Worm (Caenorhabditis elegans): ENCODE results near the gene C09G5.14.

ce11 chrII:10684954-10685353, 38.0 kb downstream of the C09G5.14 start:
- no peak for TF ChIP-seq R02D3.7 (tag; optimal IDR thresholded peaks at IDR 0.05)
- TF ChIP-seq ama-1 (optimal IDR thresholded peaks at IDR 0.05): no peak
- TF ChIP-seq nhr-77 (tag; optimal IDR thresholded peaks at IDR 0.05): no peak
- no peak for TF ChIP-seq nhr-237 (tag; optimal IDR thresholded peaks at IDR 0.05)
- TF ChIP-seq unc-39 (tag; optimal IDR thresholded peaks at IDR 0.05): no peak
- no peak for TF ChIP-seq unc-55 (GFP tag; optimal IDR thresholded peaks at IDR 0.05)
- no peak for TF ChIP-seq nhr-10 (tag; optimal IDR thresholded peaks at IDR 0.05)
- no peak for TF ChIP-seq lin-39 (tag; optimal IDR thresholded peaks at IDR 0.05)
- no peak for TF ChIP-seq nhr-21 (tag; optimal IDR thresholded peaks at IDR 0.05)

Data from whole organism, L2 larva.